Worm (Caenorhabditis elegans): ENCODE data around the gene mltn-12.

ce11 chrIV:9020840-9021239, 28.0 kb downstream of the mltn-12 start, which contains the start of gene C53D6.4:
- TF ChIP-seq fkh-10 (GFP tag; optimal IDR thresholded peaks at IDR 0.05) = no peak
- no peak for TF ChIP-seq rnt-1 (tag; optimal IDR thresholded peaks at IDR 0.05)
- TF ChIP-seq ahr-1 (tag; optimal IDR thresholded peaks at IDR 0.05) = no peak
- TF ChIP-seq T23F11.4 (GFP tag; optimal IDR thresholded peaks at IDR 0.05) = no peak
